Worm (Caenorhabditis elegans): Measurements from ENCODE around the gene sqt-3.

The sqt-3 gene

ce11 chrV:12310256-12310655, 42.3 kb upstream of the sqt-3 start, which contains the start of gene hpo-30:
TSS of gene hpo-30 (minus strand) at chrV:12310356.
- TF ChIP-seq pha-4 (tag; optimal IDR thresholded peaks at IDR 0.05) (no peak), ztf-26 (tag; optimal IDR thresholded peaks at IDR 0.05) (no peak)

ce11 chrV:12314413-12314812, 38.1 kb upstream of the sqt-3 start:
- TF ChIP-seq nfyb-1 (GFP tag; IDR thresholded peaks at IDR 0.05), result 0 out of 2 replicates have a peak, but pooled peaks have one; percentile 44
- no peak for TF ChIP-seq nfya-1 (tag; optimal IDR thresholded peaks at IDR 0.05; ENCODE audit: borderline replicate concordance, insufficient read depth)
- peak; percentile 43; the same call in 1 of the 2 replicates for TF ChIP-seq attf-3 (GFP tag; conservative IDR thresholded peaks at IDR 0.05)
- TF ChIP-seq pha-4 (tag; optimal IDR thresholded peaks at IDR 0.05), result no peak
- TF ChIP-seq snpc-1.3 (tag; optimal IDR thresholded peaks at IDR 0.05; ENCODE audit: insufficient read depth), result peak; percentile 32
- TF ChIP-seq madf-6 (GFP tag; IDR thresholded peaks at IDR 0.05), result 0 out of 2 replicates have a peak, but pooled peaks have one; percentile 7
- no peak for TF ChIP-seq ztf-18 (tag; optimal IDR thresholded peaks at IDR 0.05)
- no peak for TF ChIP-seq madf-8 (GFP tag; conservative IDR thresholded peaks at IDR 0.05)
- peak; percentile 67 for TF ChIP-seq hsf-1 (GFP tag; IDR thresholded peaks at IDR 0.05)
- peak; percentile 62; the same call in 1 of the 2 replicates for TF ChIP-seq ekl-4 (GFP tag; IDR thresholded peaks at IDR 0.05)
- no peak for TF ChIP-seq Y79H2A.3 (GFP tag; conservative IDR thresholded peaks at IDR 0.05)
- peak; percentile 48 for TF ChIP-seq ceh-27 (GFP tag; optimal IDR thresholded peaks at IDR 0.05)
- 0 out of 2 replicates have a peak, but pooled peaks have one; percentile 10 for TF ChIP-seq B0336.3 (GFP tag; IDR thresholded peaks at IDR 0.05)
- TF ChIP-seq hlh-26 (GFP tag; conservative IDR thresholded peaks at IDR 0.05), result no peak

DNA sequence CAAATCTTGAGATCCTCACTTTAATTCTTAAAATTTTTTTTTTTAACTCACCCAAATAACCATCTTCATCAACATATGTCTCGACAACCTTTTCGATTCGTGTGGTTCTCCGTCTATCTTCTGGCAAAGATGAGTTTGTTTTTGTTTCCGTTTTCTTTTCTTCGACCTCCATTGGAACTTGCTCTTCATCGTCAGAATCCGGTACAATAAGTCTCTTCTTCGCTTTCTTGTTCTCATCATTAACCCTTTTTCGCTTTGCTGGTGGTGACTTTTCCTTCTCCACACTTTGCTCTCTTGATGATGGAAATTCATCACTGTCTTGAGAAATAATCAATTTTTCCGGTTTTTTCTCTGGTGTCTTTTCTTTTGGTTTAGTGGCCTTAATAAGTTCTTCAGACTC, 36.5 kb upstream of the sqt-3 start:
- no peak for TF ChIP-seq sea-2 (GFP tag; IDR thresholded peaks at IDR 0.05)
- no peak for TF ChIP-seq snpc-1.3 (tag; optimal IDR thresholded peaks at IDR 0.05; ENCODE audit: insufficient read depth)
- no peak for TF ChIP-seq dpff-1 (tag; optimal IDR thresholded peaks at IDR 0.05)
- TF ChIP-seq F52B5.7 (tag; optimal IDR thresholded peaks at IDR 0.05), result no peak
- TF ChIP-seq ceh-40 (GFP tag; IDR thresholded peaks at IDR 0.05), result no peak
- TF ChIP-seq F33H1.4 (GFP tag; IDR thresholded peaks at IDR 0.05), result no peak
- TF ChIP-seq die-1 (tag; optimal IDR thresholded peaks at IDR 0.05), result no peak
- no peak for TF ChIP-seq F10E7.11 (tag; optimal IDR thresholded peaks at IDR 0.05)
- TF ChIP-seq Y79H2A.3 (GFP tag; conservative IDR thresholded peaks at IDR 0.05), result no peak
- no peak for TF ChIP-seq somi-1 (GFP tag; optimal IDR thresholded peaks at IDR 0.05)
- TF ChIP-seq ccch-3 (GFP tag; optimal IDR thresholded peaks at IDR 0.05), result no peak
- TF ChIP-seq nfya-2 (GFP tag; IDR thresholded peaks at IDR 0.05), result no peak

DNA sequence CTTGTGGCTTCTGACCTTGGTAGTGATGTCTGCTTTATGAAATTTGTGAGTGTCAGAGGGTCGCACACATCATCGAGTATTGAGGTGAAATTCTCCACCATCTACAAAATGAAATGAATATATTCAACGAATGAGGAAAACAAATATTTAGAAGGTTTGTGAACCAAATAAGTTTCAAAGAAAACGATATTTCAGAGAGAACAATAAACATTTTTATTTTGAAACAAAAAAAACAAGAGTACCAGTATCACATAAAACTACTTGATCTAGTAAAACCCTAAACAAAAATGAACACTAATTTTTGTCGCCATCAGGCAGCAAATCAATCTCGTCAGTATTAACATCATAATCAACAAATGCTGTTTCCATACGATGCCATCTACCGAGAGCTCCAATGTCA, 35.5 kb upstream of the sqt-3 start, which contains the start of gene R04F11.3:
Gene R04F11.3, minus strand, starts transcription at position 101 of the 400 bp plus-strand sequence.
- no peak for TF ChIP-seq lsl-1 (GFP tag; optimal IDR thresholded peaks at IDR 0.05)
- no peak for TF ChIP-seq dpl-1 (GFP tag; optimal IDR thresholded peaks at IDR 0.05)
- TF ChIP-seq Y56A3A.18 (GFP tag; IDR thresholded peaks at IDR 0.05), result no peak
- TF ChIP-seq nfya-1 (tag; optimal IDR thresholded peaks at IDR 0.05; ENCODE audit: borderline replicate concordance, insufficient read depth), result no peak
- no peak for TF ChIP-seq ccch-3 (GFP tag; optimal IDR thresholded peaks at IDR 0.05)
- TF ChIP-seq die-1 (tag; optimal IDR thresholded peaks at IDR 0.05), result no peak
- no peak for TF ChIP-seq mxl-1 (tag; optimal IDR thresholded peaks at IDR 0.05)
- no peak for TF ChIP-seq nfya-2 (GFP tag; IDR thresholded peaks at IDR 0.05)
- no peak for TF ChIP-seq unc-130 (GFP tag; optimal IDR thresholded peaks at IDR 0.05)
- TF ChIP-seq T07F8.4 (tag; optimal IDR thresholded peaks at IDR 0.05), result no peak
- no peak for TF ChIP-seq ceh-27 (GFP tag; optimal IDR thresholded peaks at IDR 0.05)
- no peak for TF ChIP-seq D2030.7 (GFP tag; IDR thresholded peaks at IDR 0.05)
- no peak for TF ChIP-seq F57A8.1 (GFP tag; optimal IDR thresholded peaks at IDR 0.05)
- TF ChIP-seq bed-1 (GFP tag; IDR thresholded peaks at IDR 0.05), result no peak
- TF ChIP-seq rec-8 (tag; optimal IDR thresholded peaks at IDR 0.05), result no peak
- TF ChIP-seq K12H6.12 (tag; optimal IDR thresholded peaks at IDR 0.05), result no peak
- TF ChIP-seq lag-1 (GFP tag; IDR thresholded peaks at IDR 0.05), result no peak
- TF ChIP-seq ztf-22 (GFP tag; optimal IDR thresholded peaks at IDR 0.05), result no peak
- TF ChIP-seq egl-18 (GFP tag; IDR thresholded peaks at IDR 0.05), result no peak
- no peak for TF ChIP-seq ztf-26 (tag; optimal IDR thresholded peaks at IDR 0.05)
